Fruit fly (Drosophila melanogaster) whole organism, prepupa: ENCODE results near the gene Mur2B.
A peak's percentile ranks its signal among the peaks of the same experiment; 100 is the strongest.

ENCODE experiments used
- Blimp-1 ChIP-seq: fragments of 200-800 bp; sonication (Bioruptor generic); optimal IDR thresholded peaks from 3 replicates; lab custom pipeline; 2017; ENCODE audit warnings: missing biosample characterization, missing genetic modification characterization, mild to moderate bottlenecking, moderate library complexity, missing genetic modification reagents
- CG10669 ChIP-seq: fragments of 200-800 bp; sonication (Bioruptor generic); optimal IDR thresholded peaks from 3 replicates; lab custom pipeline; 2018; ENCODE audit warnings: missing biosample characterization, mild to moderate bottlenecking, missing genetic modification characterization, moderate library complexity
- CG11294 ChIP-seq: fragments of 200-800 bp; sonication (Bioruptor generic); IDR thresholded peaks from 2 replicates; pipeline ENCODE4 v1.3.6; 2022; ENCODE audit warnings: missing biosample characterization, missing genetic modification characterization
- CG11762 ChIP-seq: fragments of 200-800 bp; sonication (Bioruptor generic); optimal IDR thresholded peaks from 3 replicates; lab custom pipeline; 2016; ENCODE audit warnings: missing biosample characterization, missing genetic modification characterization; ENCODE audit not compliant: insufficient read depth
- CG15336 ChIP-seq: fragments of 200-800 bp; sonication (Bioruptor generic); IDR thresholded peaks from 2 replicates; pipeline ENCODE4 v1.3.6; 2022; ENCODE audit warnings: missing biosample characterization, missing genetic modification characterization
- CG1621 ChIP-seq: fragments of 200-800 bp; sonication (Bioruptor generic); optimal IDR thresholded peaks from 3 replicates; lab custom pipeline; 2018; ENCODE audit warnings: missing biosample characterization, mild to moderate bottlenecking, missing genetic modification characterization
- CG16779 ChIP-seq: fragments of 200-800 bp; sonication (Bioruptor generic); optimal IDR thresholded peaks from 3 replicates; lab custom pipeline; 2017; ENCODE audit warnings: missing biosample characterization, mild to moderate bottlenecking, missing genetic modification characterization
- CG31627 ChIP-seq: fragments of 200-800 bp; sonication (Bioruptor generic); optimal IDR thresholded peaks from 3 replicates; lab custom pipeline; 2016; ENCODE audit warnings: missing biosample characterization, missing genetic modification characterization
- CG34406 ChIP-seq: fragments of 200-800 bp; sonication (Bioruptor generic); optimal IDR thresholded peaks from 3 replicates; lab custom pipeline; 2016; ENCODE audit warnings: missing biosample characterization, missing genetic modification characterization
- CG3919 ChIP-seq: fragments of 200-800 bp; sonication (Bioruptor generic); optimal IDR thresholded peaks from 3 replicates; lab custom pipeline; 2016; ENCODE audit warnings: missing biosample characterization, missing genetic modification characterization
- CG6163 ChIP-seq: fragments of 200-800 bp; sonication (Bioruptor generic); IDR thresholded peaks from 3 replicates; pipeline ENCODE4 v1.3.6; 2022; ENCODE audit warnings: missing biosample characterization, missing genetic modification characterization
- CG6276 ChIP-seq: fragments of 200-800 bp; sonication (Bioruptor generic); optimal IDR thresholded peaks from 2 replicates; lab custom pipeline; 2017; ENCODE audit warnings: missing biosample characterization, mild to moderate bottlenecking, missing genetic modification characterization
- CG6792 ChIP-seq: fragments of 200-800 bp; sonication (Bioruptor generic); optimal IDR thresholded peaks from 3 replicates; lab custom pipeline; 2016; ENCODE audit warnings: missing biosample characterization, missing genetic modification characterization
- CG7368 ChIP-seq: fragments of 200-800 bp; sonication (Bioruptor generic); optimal IDR thresholded peaks from 3 replicates; lab custom pipeline; 2016; ENCODE audit warnings: missing biosample characterization, missing genetic modification characterization
- CG8119 ChIP-seq: fragments of 200-800 bp; sonication (Bioruptor generic); IDR thresholded peaks from 3 replicates; pipeline ENCODE4 v1.3.6; 2022; ENCODE audit warnings: missing biosample characterization, missing genetic modification characterization
- CG8319 ChIP-seq: fragments of 200-800 bp; sonication (Bioruptor generic); optimal IDR thresholded peaks from 3 replicates; lab custom pipeline; 2016; ENCODE audit warnings: missing biosample characterization, missing genetic modification characterization
- Eip75B ChIP-seq: fragments of 200-800 bp; sonication (Bioruptor generic); optimal IDR thresholded peaks from 3 replicates; lab custom pipeline; 2016; ENCODE audit warnings: missing biosample characterization, missing genetic modification characterization
- Eip78C ChIP-seq: fragments of 200-800 bp; sonication (Bioruptor generic); peaks from one replicate; lab custom pipeline; 2016; ENCODE audit warnings: missing biosample characterization, missing genetic modification characterization
- Ets21C ChIP-seq: fragments of 200-800 bp; sonication (Bioruptor generic); optimal IDR thresholded peaks from 3 replicates; lab custom pipeline; 2016; ENCODE audit warnings: missing biosample characterization, missing genetic modification characterization
- Gug ChIP-seq: fragments of 200-800 bp; sonication (Bioruptor generic); IDR thresholded peaks from 2 replicates; pipeline ENCODE4 v1.3.6; 2022; ENCODE audit warnings: missing biosample characterization, missing genetic modification characterization
- Hr39 ChIP-seq: fragments of 200-800 bp; sonication (Bioruptor generic); optimal IDR thresholded peaks from 2 replicates; lab custom pipeline; 2016; ENCODE audit warnings: missing biosample characterization, missing genetic modification characterization
- Met ChIP-seq: fragments of 200-800 bp; sonication (Bioruptor generic); optimal IDR thresholded peaks from 3 replicates; lab custom pipeline; 2016; ENCODE audit warnings: missing biosample characterization, missing genetic modification characterization
- OdsH ChIP-seq: fragments of 200-800 bp; sonication (Bioruptor generic); optimal IDR thresholded peaks from 3 replicates; lab custom pipeline; 2016; ENCODE audit warnings: missing biosample characterization, missing genetic modification characterization
- Smox ChIP-seq: fragments of 200-800 bp; sonication (Bioruptor generic); optimal IDR thresholded peaks from 3 replicates; lab custom pipeline; 2016; ENCODE audit warnings: missing biosample characterization, missing genetic modification characterization
- Sox102F ChIP-seq: fragments of 200-800 bp; sonication (Bioruptor generic); optimal IDR thresholded peaks from 2 replicates; lab custom pipeline; 2016; ENCODE audit warnings: missing biosample characterization, mild to moderate bottlenecking, missing genetic modification characterization
- Sox14 ChIP-seq: fragments of 200-800 bp; sonication (Bioruptor generic); optimal IDR thresholded peaks from 3 replicates; lab custom pipeline; 2016; ENCODE audit warnings: missing biosample characterization, missing genetic modification characterization
- Sox15 ChIP-seq: fragments of 200-800 bp; sonication (Bioruptor generic); optimal IDR thresholded peaks from 3 replicates; lab custom pipeline; 2016; ENCODE audit warnings: missing biosample characterization, missing genetic modification characterization
- achi ChIP-seq: fragments of 200-800 bp; sonication (Bioruptor generic); optimal IDR thresholded peaks from 3 replicates; lab custom pipeline; 2016; ENCODE audit warnings: missing biosample characterization, missing genetic modification characterization
- acj6 ChIP-seq: fragments of 200-800 bp; sonication (Bioruptor generic); optimal IDR thresholded peaks from 3 replicates; lab custom pipeline; 2016; ENCODE audit warnings: missing biosample characterization, missing genetic modification characterization
- cyc ChIP-seq: fragments of 200-800 bp; sonication (Bioruptor generic); optimal IDR thresholded peaks from 3 replicates; lab custom pipeline; 2016; ENCODE audit warnings: missing biosample characterization, missing genetic modification characterization
- dsx ChIP-seq: fragments of 200-800 bp; optimal IDR thresholded peaks from 3 replicates; lab custom pipeline; 2019; ENCODE audit warnings: missing biosample characterization, mild to moderate bottlenecking, missing genetic modification characterization, moderate library complexity; ENCODE audit not compliant: poor library complexity, severe bottlenecking
- eg ChIP-seq: fragments of 200-800 bp; sonication (Bioruptor generic); IDR thresholded peaks from 3 replicates; pipeline ENCODE4 v1.3.6; 2022; ENCODE audit warnings: missing biosample characterization, missing genetic modification characterization
- esn ChIP-seq: fragments of 200-800 bp; sonication (Bioruptor generic); optimal IDR thresholded peaks from 2 replicates; lab custom pipeline; 2016; ENCODE audit warnings: missing biosample characterization, mild to moderate bottlenecking, missing genetic modification characterization, moderate library complexity
- fd59A ChIP-seq: fragments of 200-800 bp; sonication (Bioruptor generic); optimal IDR thresholded peaks from 2 replicates; lab custom pipeline; 2017; ENCODE audit warnings: missing biosample characterization, mild to moderate bottlenecking, missing genetic modification characterization, missing genetic modification reagents
- fd85E ChIP-seq: fragments of 200-800 bp; sonication (Bioruptor generic); optimal IDR thresholded peaks from 3 replicates; lab custom pipeline; 2016; ENCODE audit warnings: missing biosample characterization, missing genetic modification characterization
- fkh ChIP-seq: fragments of 200-800 bp; sonication (Bioruptor generic); optimal IDR thresholded peaks from 3 replicates; lab custom pipeline; 2017; ENCODE audit warnings: missing biosample characterization, mild to moderate bottlenecking, missing genetic modification characterization, moderate library complexity
- net ChIP-seq: fragments of 200-800 bp; sonication (Bioruptor generic); optimal IDR thresholded peaks from 3 replicates; lab custom pipeline; 2016; ENCODE audit warnings: missing biosample characterization, missing genetic modification characterization
- pdm3 ChIP-seq: fragments of 200-800 bp; sonication (Bioruptor generic); optimal IDR thresholded peaks from 3 replicates; lab custom pipeline; 2016; ENCODE audit warnings: missing biosample characterization, missing genetic modification characterization
- spab ChIP-seq: fragments of 200-800 bp; sonication (Bioruptor generic); optimal IDR thresholded peaks from 2 replicates; lab custom pipeline; 2017; ENCODE audit warnings: missing biosample characterization, mild to moderate bottlenecking, missing genetic modification characterization, missing genetic modification reagents
- ss ChIP-seq, 2 experiments: fragments of 200-800 bp; sonication (Bioruptor generic); optimal IDR thresholded peaks; 2 replicates in 1 of 2; 3 replicates in 1 of 2; lab custom pipeline; 2017 to 2018; ENCODE audit warnings: mild to moderate bottlenecking in 2 of 2, missing biosample characterization in 2 of 2, missing genetic modification characterization in 2 of 2, moderate library complexity in 1 of 2

Mur2B gene

DNA sequence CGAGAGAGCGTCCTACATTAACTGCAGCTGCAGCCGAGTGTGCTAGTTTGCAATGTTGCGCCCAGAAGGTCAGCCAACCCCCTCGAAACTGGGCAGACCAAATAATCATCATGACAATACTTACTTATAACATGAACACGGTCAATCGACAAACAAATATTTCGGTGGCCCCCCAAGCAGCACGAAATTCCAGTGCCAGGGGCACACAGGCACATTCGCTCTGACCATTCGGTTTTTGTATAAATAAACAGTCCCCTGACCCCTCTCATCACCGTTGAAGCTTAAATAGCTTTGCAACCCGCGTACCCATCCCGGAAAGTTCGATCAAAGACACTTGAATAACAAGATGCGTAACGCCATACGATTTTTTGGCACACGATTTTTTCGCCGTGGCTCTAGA, 154.7 kb downstream of the Mur2B start:
- no peak for TF ChIP-seq Hr39 (GFP tag; lab: Kevin White, UChicago)
- no peak for TF ChIP-seq esn (GFP tag; lab: Kevin White, UChicago)
- TF ChIP-seq CG16779: no peak
- TF ChIP-seq CG15336: no peak
- no peak for TF ChIP-seq CG3919
- TF ChIP-seq CG11762 (GFP tag; lab: Kevin White, UChicago): no peak
- no peak for TF ChIP-seq CG8119
- TF ChIP-seq fd85E (GFP tag; lab: Kevin White, UChicago): no peak
- TF ChIP-seq CG6792 (GFP tag; lab: Kevin White, UChicago): no peak

DNA sequence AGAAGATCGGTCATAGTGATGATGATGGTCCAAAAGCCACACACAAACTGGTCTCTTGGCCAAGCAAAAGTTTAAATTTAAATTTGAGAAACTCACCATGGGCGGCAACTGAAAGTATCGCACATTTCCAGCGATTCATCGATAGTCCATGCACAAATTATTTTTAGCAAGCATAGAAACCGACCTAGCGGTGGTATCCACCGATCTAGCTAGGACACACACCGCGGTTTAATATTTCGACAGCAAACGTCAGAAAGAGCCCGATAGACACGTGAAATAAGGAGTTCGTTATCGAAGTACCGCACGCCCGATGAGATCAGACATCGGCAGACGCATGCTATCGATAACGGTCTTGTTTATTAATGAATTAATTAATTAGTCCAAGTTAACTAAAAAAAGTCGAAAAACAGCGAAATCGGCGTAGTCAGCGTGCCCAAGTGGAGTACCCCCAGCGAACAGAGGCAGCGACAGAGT, 155.8 kb downstream of the Mur2B start, which contains the start of gene CG14795:
Gene CG14795, minus strand, starts transcription at position 51 of the 474 bp plus-strand sequence.
- TF ChIP-seq dsx: peak; percentile 27
- TF ChIP-seq OdsH (GFP tag; lab: Kevin White, UChicago): no peak
- peak; percentile 38 for TF ChIP-seq Sox14 (GFP tag; lab: Kevin White, UChicago)
- peak; percentile 5 for TF ChIP-seq CG1621 (tag; lab: Kevin White, UChicago)
- no peak for TF ChIP-seq CG8119
- TF ChIP-seq fkh (GFP tag; lab: Kevin White, UChicago): no peak
- no peak for TF ChIP-seq acj6
- no peak for TF ChIP-seq CG6163
- peak; percentile 19 for TF ChIP-seq Eip78C (GFP tag; lab: Kevin White, UChicago)
- peak; percentile 80 for TF ChIP-seq achi (GFP tag; lab: Kevin White, UChicago)
- no peak for TF ChIP-seq Sox102F (GFP tag; lab: Kevin White, UChicago)
- TF ChIP-seq CG31627 (GFP tag; lab: Kevin White, UChicago): peak; percentile 1
- peak; percentile 21 for TF ChIP-seq esn (GFP tag; lab: Kevin White, UChicago)

DNA sequence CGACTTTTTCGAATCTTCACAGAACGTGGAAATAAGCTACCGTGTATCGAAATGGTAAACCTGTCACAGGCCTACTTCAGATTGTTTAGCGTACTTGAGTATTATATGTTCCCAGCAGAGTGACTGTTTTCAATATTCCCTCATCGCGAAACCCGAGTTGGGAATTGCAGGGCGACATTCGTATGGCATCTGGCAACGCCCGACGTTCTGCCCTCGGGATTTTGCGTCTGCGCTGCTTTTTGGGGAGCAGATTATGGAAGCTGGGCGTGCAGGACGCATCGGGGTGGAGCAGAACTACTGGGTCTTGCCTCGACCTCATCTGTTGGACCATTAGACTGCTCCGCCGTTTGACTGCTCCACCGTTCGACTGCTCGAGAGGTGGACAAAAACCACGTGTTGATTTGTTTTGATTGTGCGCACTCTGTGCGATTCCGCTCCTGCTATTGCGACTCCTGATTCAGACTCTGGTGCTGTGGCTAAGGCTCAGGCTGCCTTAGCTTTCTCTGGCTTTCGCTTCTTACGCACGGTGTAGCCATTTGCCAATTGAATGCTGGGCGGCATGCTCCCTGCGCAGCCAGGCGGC, 160.3 kb downstream of the Mur2B start:
- TF ChIP-seq CG3919 (no peak), Sox15 (GFP tag; lab: Kevin White, UChicago) (no peak), Blimp-1 (GFP tag; lab: Kevin White, UChicago) (no peak), CG10669 (GFP tag; lab: Kevin White, UChicago) (no peak), fkh (GFP tag; lab: Kevin White, UChicago) (no peak), pdm3 (GFP tag; lab: Kevin White, UChicago) (no peak), cyc (GFP tag; lab: Kevin White, UChicago) (no peak)
- TF ChIP-seq, all 60 proteins: peak for 0

DNA sequence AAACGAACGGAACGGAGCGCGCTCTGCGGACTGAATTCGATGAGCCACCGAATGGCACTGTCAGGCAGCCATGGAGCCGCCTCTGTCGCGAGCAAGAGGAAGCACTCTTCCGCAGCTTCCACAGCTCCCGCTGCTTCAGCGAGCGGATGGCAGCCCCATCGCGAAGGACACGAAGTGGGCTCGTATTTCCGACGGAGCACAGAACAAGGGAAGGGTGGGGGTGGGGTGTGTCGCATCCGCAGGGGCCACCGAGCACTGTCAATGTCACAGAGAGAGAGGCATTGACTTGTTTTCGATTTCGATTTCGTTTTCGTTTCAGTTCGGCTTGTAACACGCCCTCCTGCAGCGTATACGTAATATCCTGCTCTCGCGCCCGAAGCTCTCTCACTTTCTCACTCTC, 160.8 kb downstream of the Mur2B start, which contains the start of gene Nmdar2:
Gene Nmdar2, minus strand, starts transcription at position 59 of the 400 bp plus-strand sequence.
- TF ChIP-seq Sox102F (GFP tag; lab: Kevin White, UChicago) (no peak), fd85E (GFP tag; lab: Kevin White, UChicago) (no peak), Ets21C (GFP tag; lab: Kevin White, UChicago) (no peak), OdsH (GFP tag; lab: Kevin White, UChicago) (no peak)
- TF ChIP-seq, all 60 proteins: peak for 0

DNA sequence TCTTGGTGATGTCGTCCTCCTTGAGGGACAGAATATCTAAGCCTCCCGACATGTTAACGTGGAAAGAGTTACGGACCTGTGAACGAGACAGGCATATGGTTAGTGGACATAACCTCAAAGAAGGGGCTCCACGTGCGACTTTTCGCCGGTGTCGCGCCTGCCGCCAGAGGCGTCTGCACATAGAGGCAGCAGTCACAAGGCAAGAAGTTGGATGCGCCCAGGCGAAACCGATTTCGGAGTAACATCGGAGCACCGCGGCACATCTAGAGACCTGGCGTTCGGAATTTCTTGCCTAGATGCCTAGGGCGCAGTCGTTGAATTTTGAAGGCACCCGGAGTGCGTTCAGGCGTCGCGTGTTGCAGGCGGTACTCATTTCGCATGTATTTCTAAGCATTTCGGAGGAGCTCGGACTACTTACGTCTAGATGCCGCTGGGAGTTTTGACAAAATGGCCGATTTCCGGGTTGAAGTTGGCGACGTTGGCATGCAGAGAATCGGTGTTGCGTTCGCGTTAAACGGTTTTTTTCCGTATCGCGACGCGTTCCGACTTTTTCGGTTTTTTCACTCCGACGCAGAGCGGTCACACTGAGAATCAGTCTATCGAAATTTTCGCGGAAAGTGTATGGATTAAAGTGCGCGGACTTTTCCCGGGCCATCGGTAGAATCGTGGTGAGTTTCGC, 185.6 kb downstream of the Mur2B start, which contains the start of the genes sta and inc:
Gene sta, minus strand, starts transcription at position 574 of the 679 bp plus-strand sequence.
Gene inc, plus strand, starts transcription at position 640 of the 679 bp plus-strand sequence.
- no peak for TF ChIP-seq CG11294
- TF ChIP-seq Met (GFP tag; lab: Kevin White, UChicago): peak; percentile 68
- TF ChIP-seq fkh (GFP tag; lab: Kevin White, UChicago): peak; percentile 35
- TF ChIP-seq cyc (GFP tag; lab: Kevin White, UChicago): peak; percentile 58
- peak; percentile 25 for TF ChIP-seq CG31627 (GFP tag; lab: Kevin White, UChicago)
- peak; percentile 40 for TF ChIP-seq CG34406 (GFP tag; lab: Kevin White, UChicago)
- TF ChIP-seq fd85E (GFP tag; lab: Kevin White, UChicago): peak; percentile 34
- peak; percentile 10 for TF ChIP-seq CG8319 (GFP tag; lab: Kevin White, UChicago)
- peak; percentile 46 for TF ChIP-seq net (GFP tag; lab: Kevin White, UChicago)
- no peak for TF ChIP-seq CG6276
- TF ChIP-seq Gug (GFP tag; lab: Robert Waterston, UW): no peak
- TF ChIP-seq CG3919: peak; percentile 77
- TF ChIP-seq CG7368 (GFP tag; lab: Kevin White, UChicago): peak; percentile 63
- TF ChIP-seq ss (GFP tag; optimal IDR thresholded peaks at IDR 0.05; lab: Kevin White, UChicago): peak; percentile 70 to 76
- peak; percentile 57; the same call in 2 of the 3 replicates for TF ChIP-seq eg
- TF ChIP-seq Eip78C (GFP tag; lab: Kevin White, UChicago): peak; percentile 90
- TF ChIP-seq Eip75B (GFP tag; lab: Kevin White, UChicago): peak; percentile 51
- peak; percentile 76 for TF ChIP-seq CG6163
- peak; percentile 31 for TF ChIP-seq Smox (GFP tag; lab: Kevin White, UChicago)
- TF ChIP-seq fd59A (GFP tag; lab: Kevin White, UChicago): peak; percentile 11
- TF ChIP-seq spab (GFP tag; lab: Kevin White, UChicago): peak; percentile 10
- peak; percentile 14; the same call in 1 of the 2 replicates for TF ChIP-seq CG15336
- TF ChIP-seq CG10669 (GFP tag; lab: Kevin White, UChicago): peak; percentile 41
